Fruit fly (Drosophila melanogaster) whole organism, embryonic: Measurements from ENCODE around the gene CG32137.

Source experiments
- Bgb ChIP-seq: fragments of 200-800 bp; sonication (Bioruptor generic); IDR thresholded peaks from 2 replicates; pipeline ENCODE4 v1.3.6; 2022; ENCODE audit warnings: missing biosample characterization, missing genetic modification characterization; ENCODE audit not compliant: partially characterized antibody
- Blimp-1 ChIP-seq: fragments of 200-800 bp; sonication (Bioruptor generic); optimal IDR thresholded peaks from 3 replicates; lab custom pipeline; 2018; ENCODE audit warnings: missing biosample characterization, missing genetic modification characterization, mild to moderate bottlenecking, moderate library complexity, missing genetic modification reagents
- CG10959 ChIP-seq: fragments of 200-800 bp; sonication (Bioruptor generic); IDR thresholded peaks from 2 replicates; pipeline ENCODE4 v1.3.6; 2022; ENCODE audit warnings: missing biosample characterization, missing genetic modification characterization
- CG11560 ChIP-seq: fragments of 200-800 bp; sonication (Bioruptor generic); IDR thresholded peaks from 3 replicates; pipeline ENCODE4 v1.3.6; 2022; ENCODE audit warnings: missing biosample characterization, missing genetic modification characterization
- CG11723 ChIP-seq: fragments of 200-800 bp; sonication (Bioruptor generic); optimal IDR thresholded peaks from 2 replicates; lab custom pipeline; 2017; ENCODE audit warnings: missing biosample characterization, mild to moderate bottlenecking, missing genetic modification characterization
- CG12299 ChIP-seq: fragments of 200-800 bp; sonication (Bioruptor generic); optimal IDR thresholded peaks from 2 replicates; lab custom pipeline; 2018; ENCODE audit warnings: missing biosample characterization, mild to moderate bottlenecking, missing genetic modification characterization
- CG12744 ChIP-seq: fragments of 200-800 bp; sonication (Bioruptor generic); optimal IDR thresholded peaks from 2 replicates; lab custom pipeline; 2016; ENCODE audit warnings: missing biosample characterization, missing genetic modification characterization
- CG13775 ChIP-seq: fragments of 200-800 bp; sonication (Bioruptor generic); optimal IDR thresholded peaks from 3 replicates; lab custom pipeline; 2017; ENCODE audit warnings: missing biosample characterization, mild to moderate bottlenecking, missing genetic modification characterization
- CG1529 ChIP-seq: fragments of 200-800 bp; sonication (Bioruptor generic); optimal IDR thresholded peaks from 3 replicates; lab custom pipeline; 2018; ENCODE audit warnings: missing biosample characterization, missing genetic modification characterization
- CG16779 ChIP-seq: fragments of 200-800 bp; sonication (Bioruptor generic); IDR thresholded peaks from 2 replicates; pipeline ENCODE4 v1.3.6; 2022; ENCODE audit warnings: missing biosample characterization, missing genetic modification characterization
- CG16813 ChIP-seq: fragments of 200-800 bp; sonication (Bioruptor generic); IDR thresholded peaks from 3 replicates; pipeline ENCODE4 v1.3.6; 2022; ENCODE audit warnings: missing biosample characterization, missing genetic modification characterization; ENCODE audit not compliant: partially characterized antibody
- CG1792 ChIP-seq: fragments of 200-800 bp; sonication (Bioruptor generic); optimal IDR thresholded peaks from 2 replicates; lab custom pipeline; 2016; ENCODE audit warnings: missing biosample characterization, missing genetic modification characterization
- CG18262 ChIP-seq: fragments of 200-800 bp; optimal IDR thresholded peaks from 3 replicates; lab custom pipeline; 2019; ENCODE audit warnings: missing biosample characterization, mild to moderate bottlenecking, missing genetic modification characterization, moderate library complexity
- CG2116 ChIP-seq: fragments of 200-800 bp; sonication (Bioruptor generic); optimal IDR thresholded peaks from 3 replicates; lab custom pipeline; 2018; ENCODE audit warnings: missing biosample characterization, mild to moderate bottlenecking, missing genetic modification characterization
- CG2678 ChIP-seq: fragments of 200-800 bp; sonication (Bioruptor generic); optimal IDR thresholded peaks from 3 replicates; lab custom pipeline; 2019; ENCODE audit warnings: missing biosample characterization, mild to moderate bottlenecking, missing genetic modification characterization, moderate library complexity
- CG30020 ChIP-seq: fragments of 200-800 bp; optimal IDR thresholded peaks from 2 replicates; lab custom pipeline; 2019; ENCODE audit warnings: missing biosample characterization, mild to moderate bottlenecking, missing genetic modification characterization, moderate library complexity
- CG33213 ChIP-seq: fragments of 200-800 bp; sonication (Bioruptor generic); optimal IDR thresholded peaks from 3 replicates; lab custom pipeline; 2016; ENCODE audit warnings: missing biosample characterization, missing genetic modification characterization
- CG33557 ChIP-seq: fragments of 200-800 bp; sonication (Bioruptor generic); optimal IDR thresholded peaks from 2 replicates; lab custom pipeline; 2019; ENCODE audit warnings: missing biosample characterization, mild to moderate bottlenecking, missing genetic modification characterization, moderate library complexity
- CG34376 ChIP-seq: fragments of 200-800 bp; sonication (Bioruptor generic); optimal IDR thresholded peaks from 2 replicates; lab custom pipeline; 2018; ENCODE audit warnings: missing biosample characterization, mild to moderate bottlenecking, missing genetic modification characterization
- CG3995 ChIP-seq: fragments of 200-800 bp; sonication (Bioruptor generic); optimal IDR thresholded peaks from 3 replicates; lab custom pipeline; 2016; ENCODE audit warnings: missing biosample characterization, missing genetic modification characterization
- CG6765 ChIP-seq: fragments of 200-800 bp; sonication (Bioruptor generic); optimal IDR thresholded peaks from 3 replicates; lab custom pipeline; 2017; ENCODE audit warnings: missing biosample characterization, mild to moderate bottlenecking, missing genetic modification characterization
- CG8359 ChIP-seq: fragments of 200-800 bp; sonication (Bioruptor generic); optimal IDR thresholded peaks from 2 replicates; lab custom pipeline; 2017; ENCODE audit warnings: missing biosample characterization, mild to moderate bottlenecking, missing genetic modification characterization, borderline replicate concordance
- CG8924 ChIP-seq: fragments of 200-800 bp; optimal IDR thresholded peaks from 3 replicates; lab custom pipeline; 2019; ENCODE audit warnings: missing biosample characterization, mild to moderate bottlenecking, missing genetic modification characterization, moderate library complexity
- Deaf1 ChIP-seq: fragments of 200-800 bp; optimal IDR thresholded peaks from 3 replicates; lab custom pipeline; 2019; ENCODE audit warnings: missing biosample characterization, mild to moderate bottlenecking, missing genetic modification characterization, moderate library complexity
- Dek ChIP-seq: fragments of 200-800 bp; sonication (Bioruptor generic); optimal IDR thresholded peaks from 3 replicates; lab custom pipeline; 2019; ENCODE audit warnings: missing biosample characterization, mild to moderate bottlenecking, missing genetic modification characterization, moderate library complexity
- Doc2 ChIP-seq: fragments of 200-800 bp; sonication (Bioruptor generic); IDR thresholded peaks from 2 replicates; pipeline ENCODE4 v1.3.6; 2022; ENCODE audit warnings: missing biosample characterization, missing genetic modification characterization
- Gug ChIP-seq: fragments of 200-800 bp; sonication (Bioruptor generic); IDR thresholded peaks from 4 replicates; pipeline ENCODE4 v1.3.6; 2022; ENCODE audit warnings: missing biosample characterization, missing genetic modification characterization
- H2.0 ChIP-seq: fragments of 200-800 bp; sonication (Bioruptor generic); IDR thresholded peaks from 2 replicates; pipeline ENCODE4 v1.3.6; 2022; ENCODE audit warnings: missing biosample characterization, missing genetic modification characterization
- HLH3B ChIP-seq: fragments of 200-800 bp; sonication (Bioruptor generic); IDR thresholded peaks from 2 replicates; pipeline ENCODE4 v1.3.6; 2022; ENCODE audit warnings: missing biosample characterization, missing genetic modification characterization
- Hr51 ChIP-seq, 2 experiments: fragments of 200-800 bp; sonication (Bioruptor generic); optimal IDR thresholded peaks; 2 replicates in 1 of 2; 3 replicates in 1 of 2; lab custom pipeline; 2016 to 2018; ENCODE audit warnings: missing biosample characterization in 2 of 2, missing genetic modification characterization in 2 of 2, mild to moderate bottlenecking in 1 of 2, moderate library complexity in 1 of 2
- MESR4 ChIP-seq: fragments of 200-800 bp; sonication (Bioruptor generic); optimal IDR thresholded peaks from 2 replicates; lab custom pipeline; 2018; ENCODE audit warnings: missing biosample characterization, mild to moderate bottlenecking, missing genetic modification characterization, moderate library complexity
- NC2β ChIP-seq: fragments of 200-800 bp; sonication (Bioruptor generic); optimal IDR thresholded peaks from 2 replicates; lab custom pipeline; 2016; ENCODE audit warnings: missing biosample characterization, missing genetic modification characterization
- Ptx1 ChIP-seq: fragments of 200-800 bp; sonication (Bioruptor generic); IDR thresholded peaks from 2 replicates; pipeline ENCODE4 v1.3.6; 2022; ENCODE audit warnings: missing biosample characterization, missing genetic modification characterization
- Sry-δ ChIP-seq: fragments of 200-800 bp; sonication (Bioruptor generic); optimal IDR thresholded peaks from 2 replicates; lab custom pipeline; 2016; ENCODE audit warnings: missing biosample characterization, missing genetic modification characterization
- abd-A ChIP-seq: fragments of 200-800 bp; sonication (Bioruptor generic); optimal IDR thresholded peaks from 3 replicates; lab custom pipeline; 2019; ENCODE audit warnings: missing biosample characterization, mild to moderate bottlenecking, missing genetic modification characterization, moderate library complexity
- al ChIP-seq: fragments of 200-800 bp; sonication (Bioruptor generic); IDR thresholded peaks from 2 replicates; pipeline ENCODE4 v1.3.6; 2022; ENCODE audit warnings: missing biosample characterization, missing genetic modification characterization
- caup ChIP-seq: fragments of 200-800 bp; sonication (Bioruptor generic); optimal IDR thresholded peaks from 3 replicates; lab custom pipeline; 2017; ENCODE audit warnings: missing biosample characterization, mild to moderate bottlenecking, missing genetic modification characterization, moderate library complexity; ENCODE audit not compliant: severe bottlenecking
- da ChIP-seq: fragments of 200-800 bp; sonication (Bioruptor generic); optimal IDR thresholded peaks from 2 replicates; lab custom pipeline; 2016; ENCODE audit warnings: missing biosample characterization, missing genetic modification characterization
- dati ChIP-seq: fragments of 200-800 bp; sonication (Bioruptor generic); IDR thresholded peaks from 2 replicates; pipeline ENCODE4 v1.3.6; 2022; ENCODE audit warnings: missing biosample characterization, missing genetic modification characterization
- en ChIP-seq: fragments of 200-800 bp; sonication (Bioruptor generic); optimal IDR thresholded peaks from 2 replicates; lab custom pipeline; 2016; ENCODE audit warnings: missing biosample characterization, missing genetic modification characterization
- her ChIP-seq: fragments of 200-800 bp; sonication (Bioruptor generic); optimal IDR thresholded peaks from 2 replicates; lab custom pipeline; 2016; ENCODE audit warnings: missing biosample characterization, missing genetic modification characterization
- knrl ChIP-seq: fragments of 200-800 bp; sonication (Bioruptor generic); IDR thresholded peaks from 3 replicates; pipeline ENCODE4 v1.3.6; 2022; ENCODE audit warnings: missing biosample characterization, missing genetic modification characterization; ENCODE audit not compliant: partially characterized antibody
- p53 ChIP-seq: fragments of 200-800 bp; sonication (Bioruptor generic); optimal IDR thresholded peaks from 2 replicates; lab custom pipeline; 2016; ENCODE audit warnings: missing biosample characterization, missing genetic modification characterization
- pb ChIP-seq: fragments of 200-800 bp; sonication (Bioruptor generic); optimal IDR thresholded peaks from 3 replicates; lab custom pipeline; 2016; ENCODE audit warnings: missing biosample characterization, missing genetic modification characterization
- pfk ChIP-seq: fragments of 200-800 bp; sonication (Bioruptor generic); optimal IDR thresholded peaks from 2 replicates; lab custom pipeline; 2018; ENCODE audit warnings: missing biosample characterization, mild to moderate bottlenecking, missing genetic modification characterization, moderate library complexity
- sisA ChIP-seq: fragments of 200-800 bp; sonication (Bioruptor generic); IDR thresholded peaks from 2 replicates; pipeline ENCODE4 v1.3.6; 2022; ENCODE audit warnings: missing biosample characterization, missing genetic modification characterization
- sug ChIP-seq: fragments of 200-800 bp; optimal IDR thresholded peaks from 2 replicates; lab custom pipeline; 2019; ENCODE audit warnings: missing biosample characterization, mild to moderate bottlenecking, missing genetic modification characterization, moderate library complexity
- twi ChIP-seq: fragments of 200-800 bp; optimal IDR thresholded peaks from 2 replicates; lab custom pipeline; 2019; ENCODE audit warnings: missing biosample characterization, mild to moderate bottlenecking, missing genetic modification characterization, moderate library complexity
- zfh1 ChIP-seq: fragments of 200-800 bp; sonication (Bioruptor generic); IDR thresholded peaks from 3 replicates; pipeline ENCODE4 v1.3.6; 2022; ENCODE audit warnings: missing biosample characterization, missing genetic modification characterization

Gene CG32137

dm6 chr3L:13964635-13965501, 25.8 kb downstream of the CG32137 start, which contains the start of the genes Meics, Nxf3 and ssp2 (continued):
- no peak for TF ChIP-seq en (GFP tag; lab: Kevin White, UChicago)
- peak; percentile 40 for TF ChIP-seq sug (tag; lab: Kevin White, UChicago)
- no peak for TF ChIP-seq CG34376 (GFP tag; lab: Kevin White, UChicago)
- peak; percentile 57 for TF ChIP-seq CG2116
- no peak for TF ChIP-seq Hr51 (GFP tag; optimal IDR thresholded peaks at IDR 0.05; lab: Kevin White, UChicago)
- no peak for TF ChIP-seq caup (GFP tag; lab: Kevin White, UChicago)
- TF ChIP-seq CG30020 (tag; lab: Kevin White, UChicago) = peak; percentile 51
- no peak for TF ChIP-seq Doc2 (GFP tag; lab: Robert Waterston, UW)
- peak; percentile 78 for TF ChIP-seq CG16813 (GFP tag; lab: Robert Waterston, UW)
- TF ChIP-seq her (GFP tag; lab: Kevin White, UChicago) = no peak
- TF ChIP-seq CG3995 (GFP tag; lab: Kevin White, UChicago) = peak; percentile 98
- TF ChIP-seq CG8359 = no peak
- peak; percentile 58 for TF ChIP-seq CG13775 (GFP tag; lab: Kevin White, UChicago)
- TF ChIP-seq NC2β = no peak
- TF ChIP-seq sisA = peak; percentile 34; the same call in 1 of the 2 replicates
- no peak for TF ChIP-seq HLH3B
- TF ChIP-seq Ptx1 (GFP tag; lab: Robert Waterston, UW) = peak; percentile 48
- no peak for TF ChIP-seq p53
- TF ChIP-seq knrl = peak; percentile 79
- no peak for TF ChIP-seq CG11723
- no peak for TF ChIP-seq CG12299 (tag; lab: Kevin White, UChicago)
- TF ChIP-seq CG12744 = no peak
- TF ChIP-seq pb = no peak
- no peak for TF ChIP-seq CG2678 (tag; lab: Kevin White, UChicago)
- no peak for TF ChIP-seq Deaf1 (tag; lab: Kevin White, UChicago)
- no peak for TF ChIP-seq CG6765 (GFP tag; lab: Kevin White, UChicago)
- peak; percentile 99 for TF ChIP-seq Blimp-1 (GFP tag; lab: Kevin White, UChicago)
- peak; percentile 71 for TF ChIP-seq Bgb (GFP tag; lab: Robert Waterston, UW)
- no peak for TF ChIP-seq CG10959 (GFP tag; lab: Robert Waterston, UW)
- TF ChIP-seq CG16779 (GFP tag; lab: Robert Waterston, UW) = no peak
- TF ChIP-seq CG11560 (tag; lab: Robert Waterston, UW) = no peak
- TF ChIP-seq CG18262 (tag; lab: Kevin White, UChicago) = peak; percentile 50
- TF ChIP-seq twi (tag; lab: Kevin White, UChicago) = no peak
- peak; percentile 3 for TF ChIP-seq CG33213 (GFP tag; lab: Kevin White, UChicago)
- peak; percentile 34; the same call in 1 of the 2 replicates for TF ChIP-seq H2.0 (GFP tag; lab: Robert Waterston, UW)
- peak; percentile 26 for TF ChIP-seq Dek (tag; lab: Kevin White, UChicago)
- TF ChIP-seq MESR4 (GFP tag; lab: Kevin White, UChicago) = peak; percentile 87
- no peak for TF ChIP-seq CG1529 (GFP tag; lab: Kevin White, UChicago)
- TF ChIP-seq Gug (GFP tag; lab: Robert Waterston, UW) = no peak; the same call in 2 of the 4 replicates
- no peak for TF ChIP-seq pfk (GFP tag; lab: Kevin White, UChicago)
- no peak for TF ChIP-seq CG1792
- no peak for TF ChIP-seq al (GFP tag; lab: Robert Waterston, UW)
- peak; percentile 87 for TF ChIP-seq Sry-δ (GFP tag; lab: Kevin White, UChicago)
- TF ChIP-seq CG33557 (GFP tag; lab: Kevin White, UChicago) = peak; percentile 62
- no peak for TF ChIP-seq da (GFP tag; lab: Kevin White, UChicago)
- TF ChIP-seq dati (GFP tag; lab: Robert Waterston, UW) = no peak
- peak; percentile 17 for TF ChIP-seq CG8924 (tag; lab: Kevin White, UChicago)
- no peak for TF ChIP-seq abd-A (tag; lab: Kevin White, UChicago)
- TF ChIP-seq zfh1 (GFP tag; lab: Robert Waterston, UW) = peak; percentile 25; the same call in 1 of the 3 replicates
